Fruit fly (Drosophila melanogaster) S2 (cell line): Measurements from ENCODE around the gene Kif3C.

ENCODE experiments used
- CG8478 ChIP-seq: fragments of >200 bp; optimal IDR thresholded peaks from 2 replicates; lab custom pipeline; 2018
- CTCF ChIP-seq, 2 experiments: fragments of >200 bp; optimal IDR thresholded peaks; 2 replicates each; lab custom pipeline; 2018

DNA sequence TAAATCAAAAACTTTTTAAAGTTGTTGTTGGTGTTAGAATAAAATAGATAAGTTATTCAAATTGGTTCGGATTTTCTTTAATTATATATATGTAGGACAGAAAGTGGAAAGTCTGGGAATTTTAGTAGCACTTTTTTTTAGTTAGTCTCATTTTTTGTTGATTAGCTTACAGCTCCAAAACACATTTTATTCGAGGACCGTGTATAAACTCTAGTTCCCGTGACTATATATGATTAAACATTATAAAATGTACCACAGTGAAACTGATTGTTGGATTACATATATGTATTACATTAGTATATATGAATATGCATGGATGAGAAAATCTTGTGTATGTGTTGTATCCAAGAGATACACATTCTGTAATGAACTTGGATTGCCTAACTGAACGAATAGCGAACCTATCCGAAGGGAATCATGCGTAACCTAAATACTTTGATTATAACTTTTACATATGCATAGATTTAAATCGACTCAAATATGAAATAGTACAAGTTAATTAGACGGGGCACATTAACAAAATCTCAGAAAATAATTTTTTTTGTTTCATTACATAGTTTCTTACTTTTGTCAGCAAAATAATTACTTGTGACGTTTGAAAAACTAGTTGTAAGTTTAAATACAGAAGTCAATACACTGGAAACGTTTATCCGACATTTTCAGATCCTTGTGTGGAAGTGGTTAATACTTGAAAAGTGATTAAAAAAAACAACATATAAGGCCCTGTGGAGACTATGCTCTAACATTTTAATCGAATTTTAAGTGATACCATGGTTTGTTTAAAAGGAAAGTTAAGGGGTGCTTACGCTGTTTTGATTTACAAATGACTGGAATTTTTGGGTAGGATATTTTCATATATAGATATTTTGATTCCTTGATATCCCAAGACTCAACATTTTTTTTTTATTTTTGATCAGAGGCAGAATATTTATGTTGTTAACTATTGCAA, 24.3 kb upstream of the Kif3C start, which contains the start of gene Cals:
- TF ChIP-seq CG8478 (lab: Kevin White, UChicago) (no peak), CTCF (optimal IDR thresholded peaks at IDR 0.05; lab: Kevin White, UChicago) (no peak)
